Worm (Caenorhabditis elegans) whole organism, early embryonic: ENCODE results near the gene C08F8.6.

Experiments
- B0310.2 ChIP-seq: sonication (generic microtip); optimal IDR thresholded peaks from 2 replicates; lab custom pipeline; 2016; ENCODE audit warnings: mild to moderate bottlenecking, missing genetic modification characterization, missing compliant biosample characterization
- F13C5.2 ChIP-seq: sonication (generic microtip); optimal IDR thresholded peaks from 2 replicates; lab custom pipeline; 2017; ENCODE audit warnings: mild to moderate bottlenecking, missing genetic modification characterization, inconsistent platforms, missing compliant biosample characterization
- aly-1 ChIP-seq: sonication (generic microtip); optimal IDR thresholded peaks from 2 replicates; lab custom pipeline; 2016; ENCODE audit warnings: missing genetic modification characterization, missing compliant biosample characterization
- ama-1 ChIP-seq: fragments of 150-350 bp; optimal IDR thresholded peaks from 2 replicates; lab custom pipeline; 2014
- ceh-13 ChIP-seq: fragments of 200-800 bp; sonication (Bioruptor generic); optimal IDR thresholded peaks from 2 replicates; lab custom pipeline; 2018; ENCODE audit warnings: mild to moderate bottlenecking, missing genetic modification characterization, missing compliant biosample characterization
- ceh-36 ChIP-seq: sonication (generic microtip); optimal IDR thresholded peaks from 2 replicates; lab custom pipeline; 2016; ENCODE audit warnings: missing genetic modification characterization, inconsistent platforms, missing compliant biosample characterization
- ets-7 ChIP-seq: sonication (generic microtip); optimal IDR thresholded peaks from 2 replicates; lab custom pipeline; 2016; ENCODE audit warnings: missing genotype, missing genetic modification characterization, missing compliant biosample characterization
- flt-1 ChIP-seq: fragments of 200-800 bp; sonication (Bioruptor generic); IDR thresholded peaks from 2 replicates; pipeline ENCODE4 v1.3.6; 2022; ENCODE audit warnings: missing genetic modification characterization, missing compliant biosample characterization
- hmbx-1 ChIP-seq: sonication (generic microtip); optimal IDR thresholded peaks from 2 replicates; lab custom pipeline; 2016; ENCODE audit warnings: mild to moderate bottlenecking, missing genetic modification characterization, missing compliant biosample characterization
- hmg-4 ChIP-seq: fragments of 200-800 bp; sonication (Bioruptor generic); optimal IDR thresholded peaks from 2 replicates; lab custom pipeline; 2018; ENCODE audit warnings: mild to moderate bottlenecking, missing genetic modification characterization, missing compliant biosample characterization
- hnd-1 ChIP-seq: sonication (generic microtip); optimal IDR thresholded peaks from 2 replicates; lab custom pipeline; 2016; ENCODE audit warnings: missing genetic modification characterization, missing compliant biosample characterization
- pes-1 ChIP-seq: fragments of 200-800 bp; sonication (Bioruptor generic); IDR thresholded peaks from 2 replicates; pipeline ENCODE4 v1.3.6; 2022; ENCODE audit warnings: missing genetic modification reagents, missing genetic modification characterization, missing compliant biosample characterization
- scrt-1 ChIP-seq: fragments of 200-800 bp; sonication (Bioruptor generic); IDR thresholded peaks from 2 replicates; pipeline ENCODE4 v1.3.6; 2022; ENCODE audit warnings: missing genetic modification characterization, missing compliant biosample characterization
- sea-1 ChIP-seq: fragments of 200-800 bp; sonication (Bioruptor generic); conservative IDR thresholded peaks from 2 replicates; pipeline ENCODE4 v1.3.6; 2022; ENCODE audit warnings: missing genetic modification characterization, missing compliant biosample characterization
- tbx-11 ChIP-seq: fragments of 200-800 bp; sonication (Bioruptor generic); IDR thresholded peaks from 2 replicates; pipeline ENCODE4 v1.3.6; 2022; ENCODE audit warnings: missing genetic modification characterization, missing compliant biosample characterization
- tbx-37 ChIP-seq: fragments of 200-800 bp; sonication (Bioruptor generic); conservative IDR thresholded peaks from 2 replicates; pipeline ENCODE4 v1.3.6; 2022; ENCODE audit warnings: missing genetic modification reagents, missing genetic modification characterization, missing compliant biosample characterization
- tra-4 ChIP-seq: sonication (generic microtip); optimal IDR thresholded peaks from 2 replicates; lab custom pipeline; 2017; ENCODE audit warnings: missing genetic modification characterization, missing compliant biosample characterization

C08F8.6 gene

ce11 chrIV:11119972-11120562 is 44.7 kb downstream of the C08F8.6 start:
- TF ChIP-seq tbx-11 (0 out of 2 replicates have a peak, but pooled peaks have one; percentile 51), ets-7 (tag; lab: Kevin White, UChicago) (no peak)

- TF ChIP-seq tra-4 (tag; lab: Kevin White, UChicago) (no peak), flt-1 (GFP tag; lab: Robert Waterston, UW) (0 out of 2 replicates have a peak, but pooled peaks have one; percentile 36), scrt-1 (GFP tag; lab: Robert Waterston, UW) (no peak), ceh-13 (GFP tag; lab: Kevin White, UChicago) (no peak), hnd-1 (tag; lab: Kevin White, UChicago) (no peak), tbx-37 (GFP tag; lab: Robert Waterston, UW) (no peak), hmg-4 (peak; percentile 68), tbx-11 (no peak), sea-1 (no peak), B0310.2 (tag; lab: Kevin White, UChicago) (no peak), hmbx-1 (no peak), pes-1 (GFP tag; lab: Robert Waterston, UW) (no peak), ama-1 (lab: Kevin White, UChicago) (no peak), ceh-36 (tag; lab: Kevin White, UChicago) (no peak), F13C5.2 (tag; lab: Kevin White, UChicago) (peak; percentile 86), aly-1 (peak; percentile 60), ets-7 (tag; lab: Kevin White, UChicago) (no peak)
Observed at ce11 chrIV:11118837-11119491, 45.8 kb downstream of the C08F8.6 start, which contains the start of the genes imp-2 and enpl-1. TSS of gene imp-2 (minus strand) at chrIV:11118887. TSS of gene enpl-1 (plus strand) at chrIV:11119298.
